Fruit fly (Drosophila melanogaster) whole organism, pupa: ENCODE data around the gene Tob.

ENCODE experiments used
- CG10348 ChIP-seq: fragments of 200-800 bp; sonication (Bioruptor generic); IDR thresholded peaks from 2 replicates; pipeline ENCODE4 v1.3.6; 2022; ENCODE audit warnings: missing biosample characterization, missing genetic modification characterization
- CG17806 ChIP-seq: fragments of 200-800 bp; sonication (Bioruptor generic); optimal IDR thresholded peaks from 2 replicates; lab custom pipeline; 2018; ENCODE audit warnings: missing biosample characterization, mild to moderate bottlenecking, missing genetic modification characterization, moderate library complexity
- D1 ChIP-seq: fragments of 200-800 bp; sonication (Bioruptor generic); optimal IDR thresholded peaks from 2 replicates; lab custom pipeline; 2018; ENCODE audit warnings: missing biosample characterization, mild to moderate bottlenecking, missing genetic modification characterization, moderate library complexity
- EcR ChIP-seq: fragments of 200-800 bp; sonication (Bioruptor generic); optimal IDR thresholded peaks from 3 replicates; lab custom pipeline; 2019; ENCODE audit warnings: missing biosample characterization, missing genetic modification characterization, mild to moderate bottlenecking, moderate library complexity, missing genetic modification reagents

DNA sequence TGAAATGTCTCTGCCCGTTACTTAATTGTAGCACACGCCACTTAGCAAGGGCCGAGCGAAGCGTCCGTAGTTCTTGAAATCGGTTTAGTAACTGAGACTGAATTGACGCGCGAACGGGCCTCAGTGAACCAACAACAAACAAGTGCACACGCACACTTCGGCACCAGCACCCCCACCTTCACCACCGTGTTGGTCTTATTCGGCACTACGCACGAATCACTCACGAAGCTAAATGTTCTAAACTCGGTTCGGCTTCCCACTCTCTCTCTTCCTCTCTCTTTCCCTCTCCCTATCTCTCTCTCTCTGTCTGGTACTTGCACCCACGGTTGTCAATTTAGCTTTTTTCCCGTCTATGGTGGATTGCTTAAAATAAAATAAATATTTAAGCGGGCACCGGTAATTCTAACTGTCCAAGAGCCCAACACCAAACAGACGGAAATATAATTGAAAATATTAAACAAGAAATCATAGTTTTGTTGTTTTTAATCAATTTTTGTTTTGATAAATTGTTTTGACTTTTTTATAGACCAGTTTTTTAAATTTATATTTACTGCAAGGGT, at the start of gene Tob:
- TF ChIP-seq CG10348 (no peak), EcR (peak; percentile 22), CG17806 (tag; lab: Kevin White, UChicago) (no peak), D1 (tag; lab: Kevin White, UChicago) (no peak)
